Worm (Caenorhabditis elegans): ENCODE results near the gene F53F1.2.

DNA sequence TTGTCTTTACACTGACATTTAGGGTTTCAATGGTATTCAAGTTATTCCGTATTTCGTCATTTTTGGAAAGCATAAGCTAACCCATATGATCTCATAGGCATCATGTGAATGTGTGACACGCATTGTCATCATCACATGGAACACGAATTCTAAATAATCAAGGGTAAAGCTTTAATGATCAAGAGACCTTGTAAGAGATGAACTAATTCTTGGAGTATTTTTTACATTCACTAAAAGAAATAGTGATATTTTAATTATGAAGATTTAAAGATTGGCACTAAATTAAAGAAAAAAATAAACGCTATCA, 5.3 kb downstream of the F53F1.2 start:
- TF ChIP-seq tbx-11 (GFP tag; IDR thresholded peaks at IDR 0.05) (no peak), ama-1 (optimal IDR thresholded peaks at IDR 0.05) (no peak), tra-4 (tag; optimal IDR thresholded peaks at IDR 0.05) (no peak), hnd-1 (tag; optimal IDR thresholded peaks at IDR 0.05) (no peak), hmbx-1 (tag; optimal IDR thresholded peaks at IDR 0.05) (no peak), aly-1 (tag; optimal IDR thresholded peaks at IDR 0.05) (no peak), ceh-13 (GFP tag; optimal IDR thresholded peaks at IDR 0.05) (no peak), pes-1 (GFP tag; IDR thresholded peaks at IDR 0.05) (no peak), hmg-4 (GFP tag; optimal IDR thresholded peaks at IDR 0.05) (no peak), flt-1 (GFP tag; IDR thresholded peaks at IDR 0.05) (no peak), ets-7 (tag; optimal IDR thresholded peaks at IDR 0.05) (no peak), B0310.2 (tag; optimal IDR thresholded peaks at IDR 0.05) (no peak)

Measured in whole organism, early embryonic.